Fruit fly (Drosophila melanogaster): ENCODE data around the gene Cpr62Bb.

The Cpr62Bb gene

DNA sequence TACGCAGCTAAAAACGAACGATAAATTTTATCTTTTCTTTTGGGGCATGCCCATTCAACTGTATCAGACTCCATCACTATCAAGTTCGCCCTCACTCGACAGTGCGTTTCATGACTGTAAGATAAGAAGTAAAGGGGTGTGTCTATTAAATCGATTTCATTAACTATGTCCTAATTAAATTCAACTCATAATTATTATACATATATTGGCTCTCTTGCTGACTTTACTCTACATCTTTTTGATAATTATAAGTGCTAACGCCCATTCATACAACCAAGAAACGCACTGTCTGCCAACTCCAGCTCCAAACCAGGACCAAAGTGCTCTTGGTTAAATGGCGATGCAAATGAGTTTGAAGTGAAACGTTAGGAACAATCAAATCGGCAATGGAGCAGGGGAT lies 33.9 kb upstream of the Cpr62Bb start (continued):
- TF ChIP-seq vvl (GFP tag; IDR thresholded peaks at IDR 0.05) (peak; percentile 72), grau (tag; optimal IDR thresholded peaks at IDR 0.05) (no peak), sisA (GFP tag; IDR thresholded peaks at IDR 0.05) (no peak), prd (optimal IDR thresholded peaks at IDR 0.05) (no peak), prd (GFP tag; IDR thresholded peaks at IDR 0.05) (peak; percentile 56; the same call in 1 of the 3 replicates), CG34422 (GFP tag; IDR thresholded peaks at IDR 0.05) (no peak), Xbp1 (GFP tag; optimal IDR thresholded peaks at IDR 0.05) (no peak), ewg (GFP tag; optimal IDR thresholded peaks at IDR 0.05) (no peak), Mrtf (GFP tag; IDR thresholded peaks at IDR 0.05) (peak; percentile 37; the same call in 1 of the 3 replicates), Nf-YA (GFP tag; IDR thresholded peaks at IDR 0.05) (no peak), Six4 (GFP tag; optimal IDR thresholded peaks at IDR 0.05) (peak; percentile 11), CG17568 (GFP tag; optimal IDR thresholded peaks at IDR 0.05) (no peak), Hsf (GFP tag; optimal IDR thresholded peaks at IDR 0.05) (no peak), CG8281 (tag; optimal IDR thresholded peaks at IDR 0.05) (no peak), CG4730 (GFP tag; IDR thresholded peaks at IDR 0.05) (peak; percentile 24; the same call in 1 of the 2 replicates), CG8765 (GFP tag; IDR thresholded peaks at IDR 0.05) (no peak), danr (GFP tag; IDR thresholded peaks at IDR 0.05) (no peak), ssp (GFP tag; IDR thresholded peaks at IDR 0.05) (peak; percentile 40; the same call in 1 of the 2 replicates), bigmax (GFP tag; optimal IDR thresholded peaks at IDR 0.05) (no peak), ara (GFP tag; IDR thresholded peaks at IDR 0.05) (peak; percentile 48; the same call in 1 of the 2 replicates), H15 (GFP tag; IDR thresholded peaks at IDR 0.05) (no peak), klu (GFP tag; IDR thresholded peaks at IDR 0.05) (no peak), Dll (GFP tag; IDR thresholded peaks at IDR 0.05; ENCODE audit: partially characterized antibody) (no peak), CG10654 (GFP tag; optimal IDR thresholded peaks at IDR 0.05) (no peak), CG14860 (GFP tag; IDR thresholded peaks at IDR 0.05; ENCODE audit: partially characterized antibody) (no peak), CG12155 (GFP tag; optimal IDR thresholded peaks at IDR 0.05) (no peak), Ada2b (GFP tag; IDR thresholded peaks at IDR 0.05) (no peak), Mad (GFP tag; optimal IDR thresholded peaks at IDR 0.05) (no peak), ERR (GFP tag; optimal IDR thresholded peaks at IDR 0.05) (no peak), cwo (GFP tag; optimal IDR thresholded peaks at IDR 0.05) (peak; percentile 2), CG16779 (GFP tag; IDR thresholded peaks at IDR 0.05) (no peak), CG7372 (GFP tag; IDR thresholded peaks at IDR 0.05) (0 out of 2 replicates have a peak, but pooled peaks have one; percentile 39), CG13123 (GFP tag; optimal IDR thresholded peaks at IDR 0.05) (no peak), ems (GFP tag; optimal IDR thresholded peaks at IDR 0.05) (no peak)

dm6 chr3L:1866021-1866811 lies 31.3 kb upstream of the Cpr62Bb start:
- TF ChIP-seq fu2 (GFP tag; optimal IDR thresholded peaks at IDR 0.05) (no peak), ewg (GFP tag; optimal IDR thresholded peaks at IDR 0.05) (peak; percentile 61), Bgb (GFP tag; IDR thresholded peaks at IDR 0.05; ENCODE audit: partially characterized antibody) (0 out of 2 replicates have a peak, but pooled peaks have one; percentile 9), sens-2 (GFP tag; IDR thresholded peaks at IDR 0.05) (no peak), Med (GFP tag) (peak; percentile 47), CG15479 (GFP tag; optimal IDR thresholded peaks at IDR 0.05) (peak; percentile 22), Dp (GFP tag; optimal IDR thresholded peaks at IDR 0.05) (no peak), nom (GFP tag; optimal IDR thresholded peaks at IDR 0.05) (peak; percentile 69), CG34376 (GFP tag; optimal IDR thresholded peaks at IDR 0.05) (peak; percentile 14), CG34422 (GFP tag; IDR thresholded peaks at IDR 0.05) (peak; percentile 34; the same call in 1 of the 3 replicates), rib (GFP tag; IDR thresholded peaks at IDR 0.05) (peak; percentile 35; the same call in 1 of the 2 replicates), CG7745 (tag; optimal IDR thresholded peaks at IDR 0.05) (no peak), CG31365 (tag; optimal IDR thresholded peaks at IDR 0.05) (no peak), Doc3 (GFP tag; IDR thresholded peaks at IDR 0.05; ENCODE audit: partially characterized antibody) (no peak), CG13894 (tag; optimal IDR thresholded peaks at IDR 0.05) (peak; percentile 14), sr (GFP tag; IDR thresholded peaks at IDR 0.05) (no peak), grn (GFP tag; optimal IDR thresholded peaks at IDR 0.05) (peak; percentile 25), pan (optimal IDR thresholded peaks at IDR 0.05) (no peak), pan (GFP tag; optimal IDR thresholded peaks at IDR 0.05 in 1 of 2, IDR thresholded peaks at IDR 0.05 in 1 of 2) (peak in 1 of 2 experiments; percentile 16)
